Worm (Caenorhabditis elegans) whole organism, young adult: ENCODE data around the gene T09F3.4.

Experiments used
- B0336.3 ChIP-seq: fragments of 200-800 bp; sonication (Bioruptor generic); IDR thresholded peaks from 2 replicates; pipeline ENCODE4 v1.3.6; 2022; ENCODE audit warnings: missing genetic modification characterization, missing compliant biosample characterization
- C17E4.6 ChIP-seq: fragments of 200-800 bp; sonication (Bioruptor generic); IDR thresholded peaks from 2 replicates; pipeline ENCODE4 v1.3.6; 2022; ENCODE audit warnings: missing genetic modification reagents, missing genetic modification characterization, missing compliant biosample characterization
- D2030.7 ChIP-seq: fragments of 200-800 bp; sonication (Bioruptor generic); IDR thresholded peaks from 2 replicates; pipeline ENCODE4 v1.3.6; 2022; ENCODE audit warnings: missing genetic modification reagents, missing genetic modification characterization, missing compliant biosample characterization
- F10E7.11 ChIP-seq: sonication (generic microtip); optimal IDR thresholded peaks from 2 replicates; lab custom pipeline; 2017; ENCODE audit warnings: mild to moderate bottlenecking, missing genetic modification characterization, moderate library complexity, missing compliant biosample characterization
- F23B12.7 ChIP-seq: sonication (generic microtip); optimal IDR thresholded peaks from 2 replicates; lab custom pipeline; 2017; ENCODE audit warnings: missing genetic modification characterization, mild to moderate bottlenecking, missing compliant biosample characterization, antibody characterized with exemption, moderate library complexity; ENCODE audit not compliant: insufficient read depth
- F49E8.2 ChIP-seq: sonication (generic microtip); optimal IDR thresholded peaks from 3 replicates; lab custom pipeline; 2017; ENCODE audit warnings: missing genetic modification characterization, mild to moderate bottlenecking, missing compliant biosample characterization, antibody characterized with exemption, moderate library complexity; ENCODE audit not compliant: insufficient read depth
- F52B5.7 ChIP-seq: sonication (generic microtip); optimal IDR thresholded peaks from 2 replicates; lab custom pipeline; 2016; ENCODE audit warnings: mild to moderate bottlenecking, missing genetic modification characterization, missing compliant biosample characterization
- F55B11.4 ChIP-seq: sonication (generic microtip); optimal IDR thresholded peaks from 2 replicates; lab custom pipeline; 2016; ENCODE audit warnings: missing compliant biosample characterization, missing genetic modification characterization, borderline replicate concordance; ENCODE audit not compliant: insufficient read depth
- F57C9.4 ChIP-seq: sonication (generic microtip); optimal IDR thresholded peaks from 2 replicates; lab custom pipeline; 2017; ENCODE audit warnings: mild to moderate bottlenecking, missing genetic modification characterization, missing compliant biosample characterization
- Y53G8AR.9 ChIP-seq: fragments of 200-800 bp; sonication (Bioruptor generic); conservative IDR thresholded peaks from 2 replicates; pipeline ENCODE4 v1.3.6; 2022; ENCODE audit warnings: missing genetic modification reagents, missing genetic modification characterization, missing compliant biosample characterization
- Y56A3A.18 ChIP-seq: fragments of 200-800 bp; sonication (Bioruptor generic); IDR thresholded peaks from 2 replicates; pipeline ENCODE4 v1.3.6; 2022; ENCODE audit warnings: missing genetic modification reagents, missing genetic modification characterization, missing compliant biosample characterization
- Y79H2A.3 ChIP-seq: fragments of 200-800 bp; sonication (Bioruptor generic); conservative IDR thresholded peaks from 2 replicates; pipeline ENCODE4 v1.3.6; 2022; ENCODE audit warnings: missing genetic modification reagents, missing genetic modification characterization, missing compliant biosample characterization
- Y95B8A.8 ChIP-seq: fragments of 200-800 bp; sonication (Bioruptor generic); IDR thresholded peaks from 2 replicates; pipeline ENCODE4 v1.3.6; 2022; ENCODE audit warnings: missing genetic modification reagents, missing genetic modification characterization, missing compliant biosample characterization
- ZK185.1 ChIP-seq: sonication (generic microtip); optimal IDR thresholded peaks from 2 replicates; lab custom pipeline; 2016; ENCODE audit warnings: mild to moderate bottlenecking, missing genetic modification characterization, missing compliant biosample characterization; ENCODE audit not compliant: poor library complexity, severe bottlenecking
- akir-1 ChIP-seq: fragments of 200-800 bp; sonication (Bioruptor generic); optimal IDR thresholded peaks from 2 replicates; lab custom pipeline; 2018; ENCODE audit warnings: mild to moderate bottlenecking, missing genetic modification characterization, moderate library complexity, missing compliant biosample characterization
- ama-1 ChIP-seq, 3 experiments: fragments of 150-350 bp in 1 of 3; sonication (generic microtip) in 2 of 3; optimal IDR thresholded peaks; 2 replicates each; lab custom pipeline; 2014 to 2018; ENCODE audit warnings: missing biosample characterization in 2 of 3, missing genetic modification characterization in 2 of 3, missing genetic modification reagents in 2 of 3
- athp-1 ChIP-seq: sonication (generic microtip); optimal IDR thresholded peaks from 2 replicates; lab custom pipeline; 2017; ENCODE audit warnings: mild to moderate bottlenecking, missing genetic modification characterization, missing compliant biosample characterization
- attf-3 ChIP-seq: fragments of 200-800 bp; sonication (Bioruptor generic); conservative IDR thresholded peaks from 2 replicates; pipeline ENCODE4 v1.3.6; 2022; ENCODE audit warnings: missing genetic modification reagents, missing genetic modification characterization, missing compliant biosample characterization
- attf-6 ChIP-seq: fragments of 200-800 bp; sonication (Bioruptor generic); IDR thresholded peaks from 2 replicates; pipeline ENCODE4 v1.3.6; 2022; ENCODE audit warnings: missing genetic modification reagents, missing genetic modification characterization, missing compliant biosample characterization
- ccch-3 ChIP-seq: fragments of 200-800 bp; sonication (Bioruptor generic); optimal IDR thresholded peaks from 2 replicates; lab custom pipeline; 2018; ENCODE audit warnings: mild to moderate bottlenecking, missing genetic modification characterization, missing compliant biosample characterization
- cebp-1 ChIP-seq, 2 experiments: fragments of 200-800 bp in 1 of 2; sonication (Bioruptor generic) in 1 of 2; sonication (generic microtip) in 1 of 2; IDR thresholded peaks in 1 of 2; optimal IDR thresholded peaks in 1 of 2; 2 replicates each; pipeline versions ENCODE4 v1.3.6 to Lab custom; 2017 to 2022; ENCODE audit warnings: missing compliant biosample characterization in 2 of 2, missing genetic modification characterization in 2 of 2, mild to moderate bottlenecking in 1 of 2, missing genetic modification reagents in 1 of 2, moderate library complexity in 1 of 2
- ceh-40 ChIP-seq: fragments of 200-800 bp; sonication (Bioruptor generic); IDR thresholded peaks from 2 replicates; pipeline ENCODE4 v1.3.6; 2022; ENCODE audit warnings: missing genetic modification characterization, missing compliant biosample characterization
- ceh-58 ChIP-seq: fragments of 200-800 bp; sonication (Bioruptor generic); IDR thresholded peaks from 2 replicates; pipeline ENCODE4 v1.3.6; 2022; ENCODE audit warnings: missing genetic modification characterization, missing compliant biosample characterization
- dpff-1 ChIP-seq: sonication (generic microtip); optimal IDR thresholded peaks from 2 replicates; lab custom pipeline; 2017; ENCODE audit warnings: mild to moderate bottlenecking, missing genetic modification characterization, missing compliant biosample characterization
- efl-1 ChIP-seq: fragments of 150-350 bp; optimal IDR thresholded peaks from 2 replicates; lab custom pipeline; 2014; ENCODE audit warnings: missing biosample characterization, missing genetic modification reagents, missing genetic modification characterization
- ekl-4 ChIP-seq: fragments of 200-800 bp; sonication (Bioruptor generic); IDR thresholded peaks from 2 replicates; pipeline ENCODE4 v1.3.6; 2022; ENCODE audit warnings: missing genetic modification reagents, missing genetic modification characterization, missing compliant biosample characterization
- hmg-20 ChIP-seq: fragments of 200-800 bp; sonication (Bioruptor generic); IDR thresholded peaks from 2 replicates; pipeline ENCODE4 v1.3.6; 2022; ENCODE audit warnings: missing genetic modification reagents, missing genetic modification characterization, missing compliant biosample characterization
- let-607 ChIP-seq, 2 experiments: fragments of 200-800 bp in 1 of 2; sonication (Bioruptor generic) in 1 of 2; sonication (generic microtip) in 1 of 2; optimal IDR thresholded peaks; 2 replicates each; lab custom pipeline; 2016 to 2018; ENCODE audit warnings: mild to moderate bottlenecking in 2 of 2, missing compliant biosample characterization in 2 of 2, missing genetic modification characterization in 2 of 2, moderate library complexity in 2 of 2, missing genotype in 1 of 2
- lin-26 ChIP-seq: fragments of 200-800 bp; sonication (Bioruptor generic); IDR thresholded peaks from 2 replicates; pipeline ENCODE4 v1.3.6; 2022; ENCODE audit warnings: missing genetic modification reagents, missing genetic modification characterization, missing compliant biosample characterization
- lin-40 ChIP-seq: sonication (generic microtip); optimal IDR thresholded peaks from 2 replicates; lab custom pipeline; 2016; ENCODE audit warnings: missing genetic modification characterization, mild to moderate bottlenecking, missing compliant biosample characterization, missing genotype, missing genetic modification reagents
- lin-54 ChIP-seq: fragments of 200-800 bp; sonication (Bioruptor generic); optimal IDR thresholded peaks from 2 replicates; lab custom pipeline; 2018; ENCODE audit warnings: mild to moderate bottlenecking, missing genetic modification characterization, missing compliant biosample characterization
- madf-3 ChIP-seq: fragments of 200-800 bp; sonication (Bioruptor generic); IDR thresholded peaks from 2 replicates; pipeline ENCODE4 v1.3.6; 2022; ENCODE audit warnings: missing genetic modification reagents, missing genetic modification characterization, missing compliant biosample characterization
- madf-6 ChIP-seq: fragments of 200-800 bp; sonication (Bioruptor generic); IDR thresholded peaks from 2 replicates; pipeline ENCODE4 v1.3.6; 2022; ENCODE audit warnings: missing genetic modification reagents, missing genetic modification characterization, missing compliant biosample characterization
- nfyb-1 ChIP-seq: fragments of 200-800 bp; sonication (Bioruptor generic); IDR thresholded peaks from 2 replicates; pipeline ENCODE4 v1.3.6; 2022; ENCODE audit warnings: missing genetic modification reagents, missing genetic modification characterization, missing compliant biosample characterization
- nhr-27 ChIP-seq: fragments of 200-800 bp; sonication (Bioruptor generic); optimal IDR thresholded peaks from 2 replicates; lab custom pipeline; 2018; ENCODE audit warnings: mild to moderate bottlenecking, missing genetic modification characterization, moderate library complexity, missing compliant biosample characterization
- pbrm-1 ChIP-seq: fragments of 200-800 bp; sonication (Bioruptor generic); IDR thresholded peaks from 2 replicates; pipeline ENCODE4 v1.3.6; 2022; ENCODE audit warnings: missing genetic modification reagents, missing genetic modification characterization, missing compliant biosample characterization
- rcor-1 ChIP-seq: fragments of 200-800 bp; sonication (Bioruptor generic); IDR thresholded peaks from 2 replicates; pipeline ENCODE4 v1.3.6; 2022; ENCODE audit warnings: missing genetic modification reagents, missing genetic modification characterization, missing compliant biosample characterization
- rec-8 ChIP-seq, 2 experiments: sonication (generic microtip); optimal IDR thresholded peaks; 2 replicates each; lab custom pipeline; 2016; ENCODE audit warnings: mild to moderate bottlenecking in 2 of 2, missing genetic modification characterization in 2 of 2, missing genetic modification reagents in 2 of 2, missing genotype in 2 of 2, missing biosample characterization in 1 of 2, missing compliant biosample characterization in 1 of 2, moderate library complexity in 1 of 2
- snpc-1.1 ChIP-seq: sonication (generic microtip); optimal IDR thresholded peaks from 2 replicates; lab custom pipeline; 2017; ENCODE audit warnings: missing genetic modification characterization, mild to moderate bottlenecking, missing compliant biosample characterization, antibody characterized with exemption, moderate library complexity, missing genotype, missing genetic modification reagents; ENCODE audit not compliant: insufficient read depth
- somi-1 ChIP-seq: fragments of 200-800 bp; sonication (Bioruptor generic); optimal IDR thresholded peaks from 2 replicates; lab custom pipeline; 2018; ENCODE audit warnings: mild to moderate bottlenecking, missing genetic modification characterization, missing compliant biosample characterization
- tlf-1 ChIP-seq: fragments of 200-800 bp; sonication (Bioruptor generic); optimal IDR thresholded peaks from 2 replicates; lab custom pipeline; 2018; ENCODE audit warnings: mild to moderate bottlenecking, missing genetic modification characterization, missing compliant biosample characterization
- zfh-2 ChIP-seq: fragments of 200-800 bp; sonication (Bioruptor generic); conservative IDR thresholded peaks from 2 replicates; pipeline ENCODE4 v1.3.6; 2022; ENCODE audit warnings: missing genetic modification reagents, missing genetic modification characterization, missing compliant biosample characterization
- ztf-18 ChIP-seq: sonication (generic microtip); optimal IDR thresholded peaks from 2 replicates; lab custom pipeline; 2016; ENCODE audit warnings: missing genotype, mild to moderate bottlenecking, missing genetic modification characterization, missing compliant biosample characterization

The T09F3.4 gene

DNA sequence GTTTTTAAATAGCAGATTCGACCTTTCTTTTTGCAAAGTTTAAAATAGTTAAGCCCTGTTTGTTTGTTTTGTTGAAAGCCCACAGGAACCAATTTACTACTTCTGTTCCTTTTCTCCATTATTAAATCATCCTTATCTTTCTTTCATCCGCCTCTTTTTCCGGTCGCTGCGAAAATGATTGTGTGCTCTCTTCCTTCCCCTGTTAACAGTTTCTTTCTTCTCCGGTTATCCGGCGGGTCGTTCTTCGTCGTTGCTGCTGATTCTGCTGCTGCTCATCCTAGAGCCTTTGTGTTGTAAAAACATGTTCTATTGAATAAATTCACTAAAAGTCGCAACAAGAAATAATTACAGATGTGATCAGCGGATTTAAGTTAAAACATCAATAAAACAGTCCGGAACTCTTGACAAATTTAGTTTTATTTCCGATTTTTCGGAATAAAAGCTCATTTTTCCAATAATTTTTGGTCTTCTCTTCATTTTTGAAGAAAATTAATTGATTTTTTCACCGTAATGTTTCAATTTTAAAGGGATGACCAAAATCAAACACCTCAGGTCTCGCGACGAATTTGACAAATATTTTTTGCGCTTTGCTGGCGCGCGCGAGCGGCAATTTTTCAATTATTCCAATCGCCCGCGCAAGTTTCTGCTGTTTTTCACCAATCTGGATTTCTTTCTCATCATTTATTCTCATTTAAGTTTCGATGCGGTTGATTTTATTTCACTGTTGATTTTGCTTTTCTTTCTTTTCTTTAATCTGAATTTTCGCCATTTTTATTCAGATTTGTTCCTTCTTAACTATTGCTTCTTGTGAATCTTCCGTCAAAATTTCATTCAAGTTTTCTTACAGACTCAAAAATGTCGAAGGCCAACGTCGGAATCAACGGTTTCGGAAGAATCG, 2.0 kb upstream of the T09F3.4 start, which contains the start of gene gpd-1 (continued):
- TF ChIP-seq hmg-20 (GFP tag; lab: Robert Waterston, UW) (no peak), Y56A3A.18 (GFP tag; lab: Robert Waterston, UW) (no peak), F57C9.4 (tag; lab: Kevin White, UChicago) (peak; percentile 62), F52B5.7 (tag; lab: Kevin White, UChicago) (no peak), zfh-2 (GFP tag; lab: Robert Waterston, UW) (no peak), Y79H2A.3 (GFP tag; lab: Robert Waterston, UW) (peak; percentile 86), Y95B8A.8 (GFP tag; lab: Robert Waterston, UW) (peak; percentile 90), somi-1 (GFP tag; lab: Kevin White, UChicago) (no peak), ama-1 (optimal IDR thresholded peaks at IDR 0.05; lab: Kevin White, UChicago) (no peak), ama-1 (GFP tag; optimal IDR thresholded peaks at IDR 0.05; lab: Kevin White, UChicago) (no peak), madf-6 (GFP tag; lab: Robert Waterston, UW) (peak; percentile 99), nhr-27 (tag; lab: Kevin White, UChicago) (no peak), rcor-1 (GFP tag; lab: Robert Waterston, UW) (peak; percentile 70), ceh-58 (no peak), rec-8 (tag; optimal IDR thresholded peaks at IDR 0.05; lab: Kevin White, UChicago) (no peak), snpc-1.1 (tag; lab: Kevin White, UChicago) (peak; percentile 44), attf-3 (GFP tag; lab: Robert Waterston, UW) (0 out of 2 replicates have a peak, but pooled peaks have one; percentile 50), lin-54 (GFP tag; lab: Kevin White, UChicago) (peak; percentile 83), F10E7.11 (peak; percentile 53), madf-3 (GFP tag; lab: Robert Waterston, UW) (peak; percentile 78; the same call in 1 of the 2 replicates), F55B11.4 (tag; lab: Kevin White, UChicago) (no peak), dpff-1 (tag; lab: Kevin White, UChicago) (no peak), let-607 (tag; optimal IDR thresholded peaks at IDR 0.05; lab: Kevin White, UChicago) (no peak), F23B12.7 (tag; lab: Kevin White, UChicago) (no peak), ZK185.1 (no peak), lin-26 (GFP tag; lab: Robert Waterston, UW) (no peak), B0336.3 (GFP tag; lab: Robert Waterston, UW) (peak; percentile 87), ccch-3 (GFP tag; lab: Kevin White, UChicago) (no peak), tlf-1 (GFP tag; lab: Kevin White, UChicago) (peak; percentile 89), pbrm-1 (GFP tag; lab: Robert Waterston, UW) (peak; percentile 69), akir-1 (GFP tag; lab: Kevin White, UChicago) (no peak), lin-40 (tag; lab: Kevin White, UChicago) (no peak), ekl-4 (GFP tag; lab: Robert Waterston, UW) (peak; percentile 62; the same call in 1 of the 2 replicates), nfyb-1 (GFP tag; lab: Robert Waterston, UW) (0 out of 2 replicates have a peak, but pooled peaks have one; percentile 40), C17E4.6 (peak; percentile 60; the same call in 1 of the 2 replicates), Y53G8AR.9 (GFP tag; lab: Robert Waterston, UW) (peak; percentile 81; the same call in 1 of the 2 replicates), cebp-1 (GFP tag; IDR thresholded peaks at IDR 0.05; lab: Robert Waterston, UW) (no peak), cebp-1 (tag; optimal IDR thresholded peaks at IDR 0.05; lab: Kevin White, UChicago) (peak; percentile 36), efl-1 (GFP tag; lab: Kevin White, UChicago) (peak; percentile 99), ceh-40 (GFP tag; lab: Robert Waterston, UW) (0 out of 2 replicates have a peak, but pooled peaks have one; percentile 7), athp-1 (tag; lab: Kevin White, UChicago) (peak; percentile 34), ztf-18 (tag; lab: Kevin White, UChicago) (peak; percentile 5), D2030.7 (GFP tag; lab: Robert Waterston, UW) (peak; percentile 97), attf-6 (GFP tag; lab: Robert Waterston, UW) (0 out of 2 replicates have a peak, but pooled peaks have one; percentile 52), F49E8.2 (tag; lab: Kevin White, UChicago) (peak; percentile 62)
